Worm (Caenorhabditis elegans): ENCODE measurements around the gene nspg-7.1.

DNA sequence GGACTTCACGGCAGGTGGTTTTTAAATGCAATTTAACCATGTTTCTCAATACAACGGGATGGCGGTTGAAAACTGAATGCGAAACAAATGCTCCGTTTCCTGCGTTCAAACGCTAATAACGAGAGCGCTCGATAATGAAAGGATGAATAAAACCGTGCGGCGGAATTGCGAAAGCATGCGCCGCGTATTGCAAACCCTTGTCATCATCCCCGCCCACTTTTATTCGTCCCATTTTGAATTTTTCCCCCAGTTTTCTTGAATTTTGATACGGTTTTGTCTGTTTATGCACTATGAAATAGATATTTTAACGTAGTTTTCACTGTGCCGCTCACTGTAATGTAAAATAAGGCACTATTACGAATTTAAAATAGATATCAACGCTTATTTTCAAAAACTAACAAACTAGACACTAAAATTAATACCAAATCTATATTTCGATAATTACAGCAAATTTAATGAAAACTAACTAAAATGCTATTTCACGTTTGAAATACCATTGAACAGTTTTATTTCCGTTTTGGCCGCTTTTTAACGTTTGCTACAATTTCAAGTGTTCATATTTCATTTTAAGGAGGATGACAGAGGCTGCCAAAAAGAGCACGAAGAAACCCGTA lies 14.5 kb downstream of the nspg-7.1 start, which contains the start of the genes F49C12.9 and rpn-7:
- TF ChIP-seq zag-1 (tag; optimal IDR thresholded peaks at IDR 0.05), result no peak
- TF ChIP-seq nhr-237 (tag; optimal IDR thresholded peaks at IDR 0.05), result no peak
- TF ChIP-seq unc-130 (tag; optimal IDR thresholded peaks at IDR 0.05), result peak; percentile 61
- no peak for TF ChIP-seq nhr-76 (tag; optimal IDR thresholded peaks at IDR 0.05)
- TF ChIP-seq jun-1 (tag; optimal IDR thresholded peaks at IDR 0.05), result no peak
- TF ChIP-seq elt-3 (tag; optimal IDR thresholded peaks at IDR 0.05), result no peak
- no peak for TF ChIP-seq nhr-12 (tag; optimal IDR thresholded peaks at IDR 0.05)
- TF ChIP-seq pag-3 (tag; optimal IDR thresholded peaks at IDR 0.05; ENCODE audit: borderline replicate concordance, insufficient read depth), result no peak

Measured in whole organism, L1 larva.